Worm (Caenorhabditis elegans): ENCODE measurements around the gene F40F11.3.

DNA sequence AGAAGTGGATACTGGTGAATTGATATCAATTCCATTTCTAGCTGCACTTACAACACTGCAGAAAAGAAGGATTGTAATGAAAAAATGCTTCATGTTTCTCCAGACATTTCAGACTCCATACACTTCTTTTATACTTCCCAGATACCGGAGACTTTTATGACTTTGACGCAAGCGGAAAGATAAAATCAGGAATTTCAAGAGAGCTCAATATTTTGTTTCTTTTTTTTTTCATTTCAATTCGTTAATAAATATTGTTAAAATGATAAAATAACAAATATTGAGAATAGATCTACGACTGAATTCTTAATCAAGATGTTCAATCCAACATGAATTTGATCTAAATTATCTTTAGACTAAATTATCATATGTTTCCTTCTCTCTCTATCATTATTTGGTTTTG lies 31.7 kb upstream of the F40F11.3 start, which contains the start of gene lys-5:
- TF ChIP-seq hmg-4 (GFP tag; optimal IDR thresholded peaks at IDR 0.05) (no peak), flt-1 (GFP tag; IDR thresholded peaks at IDR 0.05) (no peak), B0310.2 (tag; optimal IDR thresholded peaks at IDR 0.05) (no peak), tbx-37 (GFP tag; conservative IDR thresholded peaks at IDR 0.05) (no peak), hmbx-1 (tag; optimal IDR thresholded peaks at IDR 0.05) (no peak), ama-1 (optimal IDR thresholded peaks at IDR 0.05) (no peak), hnd-1 (tag; optimal IDR thresholded peaks at IDR 0.05) (no peak), tbx-11 (GFP tag; IDR thresholded peaks at IDR 0.05) (no peak), ets-7 (tag; optimal IDR thresholded peaks at IDR 0.05) (no peak), aly-1 (tag; optimal IDR thresholded peaks at IDR 0.05) (no peak), scrt-1 (GFP tag; IDR thresholded peaks at IDR 0.05) (no peak)
